Worm (Caenorhabditis elegans): ENCODE measurements around the gene B0286.1.

B0286.1 gene

ce11 chrII:4378195-4378594 lies at the start of gene B0286.1:
B0286.1 (plus strand) TSS chrII:4378495.
- TF ChIP-seq flt-1 (GFP tag; IDR thresholded peaks at IDR 0.05) (no peak), sea-1 (GFP tag; conservative IDR thresholded peaks at IDR 0.05) (no peak), F13C5.2 (tag; optimal IDR thresholded peaks at IDR 0.05) (no peak), ceh-13 (GFP tag; optimal IDR thresholded peaks at IDR 0.05) (no peak), tbx-11 (GFP tag; IDR thresholded peaks at IDR 0.05) (no peak), tra-4 (tag; optimal IDR thresholded peaks at IDR 0.05) (no peak), ets-7 (tag; optimal IDR thresholded peaks at IDR 0.05) (no peak), hnd-1 (tag; optimal IDR thresholded peaks at IDR 0.05) (no peak), scrt-1 (GFP tag; IDR thresholded peaks at IDR 0.05) (no peak), hmg-4 (GFP tag; optimal IDR thresholded peaks at IDR 0.05) (no peak), B0310.2 (tag; optimal IDR thresholded peaks at IDR 0.05) (no peak), hmbx-1 (tag; optimal IDR thresholded peaks at IDR 0.05) (no peak), aly-1 (tag; optimal IDR thresholded peaks at IDR 0.05) (no peak), ceh-36 (tag; optimal IDR thresholded peaks at IDR 0.05) (no peak), ama-1 (optimal IDR thresholded peaks at IDR 0.05) (no peak), pes-1 (GFP tag; IDR thresholded peaks at IDR 0.05) (no peak), tbx-37 (GFP tag; conservative IDR thresholded peaks at IDR 0.05) (no peak)

- no peak for TF ChIP-seq tra-4 (tag; optimal IDR thresholded peaks at IDR 0.05)
- TF ChIP-seq ceh-13 (GFP tag; optimal IDR thresholded peaks at IDR 0.05), result no peak
- TF ChIP-seq ceh-36 (tag; optimal IDR thresholded peaks at IDR 0.05), result no peak
- TF ChIP-seq F13C5.2 (tag; optimal IDR thresholded peaks at IDR 0.05), result no peak
- no peak for TF ChIP-seq flt-1 (GFP tag; IDR thresholded peaks at IDR 0.05)
- no peak for TF ChIP-seq pes-1 (GFP tag; IDR thresholded peaks at IDR 0.05)
- no peak for TF ChIP-seq ama-1 (optimal IDR thresholded peaks at IDR 0.05)
- no peak for TF ChIP-seq ets-7 (tag; optimal IDR thresholded peaks at IDR 0.05)
- no peak for TF ChIP-seq tbx-11 (GFP tag; IDR thresholded peaks at IDR 0.05)
- TF ChIP-seq B0310.2 (tag; optimal IDR thresholded peaks at IDR 0.05), result no peak
- TF ChIP-seq tbx-37 (GFP tag; conservative IDR thresholded peaks at IDR 0.05), result no peak
- TF ChIP-seq scrt-1 (GFP tag; IDR thresholded peaks at IDR 0.05), result no peak
- TF ChIP-seq aly-1 (tag; optimal IDR thresholded peaks at IDR 0.05), result no peak
- TF ChIP-seq hmg-4 (GFP tag; optimal IDR thresholded peaks at IDR 0.05), result no peak
- TF ChIP-seq sea-1 (GFP tag; conservative IDR thresholded peaks at IDR 0.05), result no peak
- no peak for TF ChIP-seq hmbx-1 (tag; optimal IDR thresholded peaks at IDR 0.05)
Measured at ce11 chrII:4328716-4329115, 49.6 kb upstream of the B0286.1 start, which contains the start of gene H20J04.4. H20J04.4 (plus strand) TSS chrII:4329016.

ce11 chrII:4334448-4334847 lies 43.8 kb upstream of the B0286.1 start, which contains the start of gene madf-3:
madf-3 (plus strand) TSS chrII:4334748.
- TF ChIP-seq pes-1 (GFP tag; IDR thresholded peaks at IDR 0.05) (no peak), hnd-1 (tag; optimal IDR thresholded peaks at IDR 0.05) (no peak), F13C5.2 (tag; optimal IDR thresholded peaks at IDR 0.05) (no peak), aly-1 (tag; optimal IDR thresholded peaks at IDR 0.05) (no peak), sea-1 (GFP tag; conservative IDR thresholded peaks at IDR 0.05) (no peak), ets-7 (tag; optimal IDR thresholded peaks at IDR 0.05) (no peak), flt-1 (GFP tag; IDR thresholded peaks at IDR 0.05) (no peak), tbx-11 (GFP tag; IDR thresholded peaks at IDR 0.05) (no peak), tra-4 (tag; optimal IDR thresholded peaks at IDR 0.05) (no peak), ama-1 (optimal IDR thresholded peaks at IDR 0.05) (no peak), hmg-4 (GFP tag; optimal IDR thresholded peaks at IDR 0.05) (no peak)

ce11 chrII:4337731-4338130 lies 40.6 kb upstream of the B0286.1 start:
- TF ChIP-seq hnd-1 (tag; optimal IDR thresholded peaks at IDR 0.05), result no peak

- no peak for TF ChIP-seq tbx-11 (GFP tag; IDR thresholded peaks at IDR 0.05)
- TF ChIP-seq ceh-36 (tag; optimal IDR thresholded peaks at IDR 0.05), result no peak
- TF ChIP-seq flt-1 (GFP tag; IDR thresholded peaks at IDR 0.05), result no peak
- TF ChIP-seq tra-4 (tag; optimal IDR thresholded peaks at IDR 0.05), result no peak
- no peak for TF ChIP-seq ets-7 (tag; optimal IDR thresholded peaks at IDR 0.05)
- no peak for TF ChIP-seq ama-1 (optimal IDR thresholded peaks at IDR 0.05)
- no peak for TF ChIP-seq ceh-13 (GFP tag; optimal IDR thresholded peaks at IDR 0.05)
- TF ChIP-seq hnd-1 (tag; optimal IDR thresholded peaks at IDR 0.05), result no peak
Measured at ce11 chrII:4339882-4340281, 38.4 kb upstream of the B0286.1 start, which contains the start of gene athp-2. athp-2 (plus strand) TSS chrII:4340182.

- TF ChIP-seq tbx-37 (GFP tag; conservative IDR thresholded peaks at IDR 0.05), result no peak
- no peak for TF ChIP-seq pes-1 (GFP tag; IDR thresholded peaks at IDR 0.05)
- TF ChIP-seq aly-1 (tag; optimal IDR thresholded peaks at IDR 0.05), result no peak
- TF ChIP-seq hmbx-1 (tag; optimal IDR thresholded peaks at IDR 0.05), result no peak
- TF ChIP-seq tra-4 (tag; optimal IDR thresholded peaks at IDR 0.05), result no peak
- TF ChIP-seq sea-1 (GFP tag; conservative IDR thresholded peaks at IDR 0.05), result no peak
- TF ChIP-seq ceh-13 (GFP tag; optimal IDR thresholded peaks at IDR 0.05), result no peak
- TF ChIP-seq tbx-11 (GFP tag; IDR thresholded peaks at IDR 0.05), result no peak
- no peak for TF ChIP-seq ceh-36 (tag; optimal IDR thresholded peaks at IDR 0.05)
- no peak for TF ChIP-seq F13C5.2 (tag; optimal IDR thresholded peaks at IDR 0.05)
- no peak for TF ChIP-seq hmg-4 (GFP tag; optimal IDR thresholded peaks at IDR 0.05)
- no peak for TF ChIP-seq ets-7 (tag; optimal IDR thresholded peaks at IDR 0.05)
- no peak for TF ChIP-seq scrt-1 (GFP tag; IDR thresholded peaks at IDR 0.05)
- TF ChIP-seq B0310.2 (tag; optimal IDR thresholded peaks at IDR 0.05), result no peak
- no peak for TF ChIP-seq hnd-1 (tag; optimal IDR thresholded peaks at IDR 0.05)
- TF ChIP-seq ama-1 (optimal IDR thresholded peaks at IDR 0.05), result no peak
Measured at ce11 chrII:4341484-4341883, 36.8 kb upstream of the B0286.1 start.

- TF ChIP-seq hmbx-1 (tag; optimal IDR thresholded peaks at IDR 0.05), result no peak
- TF ChIP-seq ets-7 (tag; optimal IDR thresholded peaks at IDR 0.05), result no peak
- no peak for TF ChIP-seq B0310.2 (tag; optimal IDR thresholded peaks at IDR 0.05)
- TF ChIP-seq ama-1 (optimal IDR thresholded peaks at IDR 0.05), result no peak
- no peak for TF ChIP-seq F13C5.2 (tag; optimal IDR thresholded peaks at IDR 0.05)
- no peak for TF ChIP-seq sea-1 (GFP tag; conservative IDR thresholded peaks at IDR 0.05)
- TF ChIP-seq ceh-13 (GFP tag; optimal IDR thresholded peaks at IDR 0.05), result no peak
- no peak for TF ChIP-seq tbx-11 (GFP tag; IDR thresholded peaks at IDR 0.05)
- no peak for TF ChIP-seq tra-4 (tag; optimal IDR thresholded peaks at IDR 0.05)
- TF ChIP-seq hnd-1 (tag; optimal IDR thresholded peaks at IDR 0.05), result no peak
- TF ChIP-seq hmg-4 (GFP tag; optimal IDR thresholded peaks at IDR 0.05), result no peak
- TF ChIP-seq flt-1 (GFP tag; IDR thresholded peaks at IDR 0.05), result no peak
- no peak for TF ChIP-seq ceh-36 (tag; optimal IDR thresholded peaks at IDR 0.05)
- TF ChIP-seq scrt-1 (GFP tag; IDR thresholded peaks at IDR 0.05), result no peak
- TF ChIP-seq tbx-37 (GFP tag; conservative IDR thresholded peaks at IDR 0.05), result no peak
- no peak for TF ChIP-seq pes-1 (GFP tag; IDR thresholded peaks at IDR 0.05)
- no peak for TF ChIP-seq aly-1 (tag; optimal IDR thresholded peaks at IDR 0.05)
Measured at ce11 chrII:4344317-4344716, 34.0 kb upstream of the B0286.1 start.

Measured in whole organism, early embryonic.